Fruit fly (Drosophila melanogaster) whole organism, embryonic: Measurements from ENCODE around the gene Miga.

Experiments used
- Bgb ChIP-seq: fragments of 200-800 bp; sonication (Bioruptor generic); IDR thresholded peaks from 2 replicates; pipeline ENCODE4 v1.3.6; 2022; ENCODE audit warnings: missing biosample characterization, missing genetic modification characterization; ENCODE audit not compliant: partially characterized antibody
- CG10267 ChIP-seq: fragments of 200-800 bp; sonication (Bioruptor generic); optimal IDR thresholded peaks from 2 replicates; lab custom pipeline; 2018; ENCODE audit warnings: missing biosample characterization, mild to moderate bottlenecking, missing genetic modification characterization, moderate library complexity
- CG12071 ChIP-seq: fragments of 200-800 bp; sonication (Bioruptor generic); optimal IDR thresholded peaks from 3 replicates; lab custom pipeline; 2018; ENCODE audit warnings: missing biosample characterization, mild to moderate bottlenecking, missing genetic modification characterization
- CG13624 ChIP-seq: fragments of 200-800 bp; sonication (Bioruptor generic); optimal IDR thresholded peaks from 2 replicates; lab custom pipeline; 2016; ENCODE audit warnings: missing biosample characterization, missing genetic modification characterization
- CG13775 ChIP-seq: fragments of 200-800 bp; sonication (Bioruptor generic); optimal IDR thresholded peaks from 3 replicates; lab custom pipeline; 2017; ENCODE audit warnings: missing biosample characterization, mild to moderate bottlenecking, missing genetic modification characterization
- CG14710 ChIP-seq: fragments of 200-800 bp; sonication (Bioruptor generic); optimal IDR thresholded peaks from 3 replicates; lab custom pipeline; 2019; ENCODE audit warnings: missing biosample characterization, mild to moderate bottlenecking, missing genetic modification characterization, moderate library complexity
- CG14965 ChIP-seq: fragments of 200-800 bp; sonication (Bioruptor generic); optimal IDR thresholded peaks from 2 replicates; lab custom pipeline; 2016; ENCODE audit warnings: missing biosample characterization, missing genetic modification characterization, borderline replicate concordance
- CG1603 ChIP-seq: fragments of 200-800 bp; sonication (Bioruptor generic); optimal IDR thresholded peaks from 2 replicates; lab custom pipeline; 2019; ENCODE audit warnings: missing biosample characterization, mild to moderate bottlenecking, missing genetic modification characterization, moderate library complexity
- CG17328 ChIP-seq: fragments of 200-800 bp; sonication (Bioruptor generic); IDR thresholded peaks from 2 replicates; pipeline ENCODE4 v1.3.6; 2022; ENCODE audit warnings: missing biosample characterization, missing genetic modification characterization
- CG17568 ChIP-seq: fragments of 200-800 bp; sonication (Bioruptor generic); optimal IDR thresholded peaks from 2 replicates; lab custom pipeline; 2018; ENCODE audit warnings: missing biosample characterization, mild to moderate bottlenecking, missing genetic modification characterization, moderate library complexity
- CG2116 ChIP-seq: fragments of 200-800 bp; sonication (Bioruptor generic); optimal IDR thresholded peaks from 3 replicates; lab custom pipeline; 2018; ENCODE audit warnings: missing biosample characterization, mild to moderate bottlenecking, missing genetic modification characterization
- CG2678 ChIP-seq: fragments of 200-800 bp; sonication (Bioruptor generic); optimal IDR thresholded peaks from 3 replicates; lab custom pipeline; 2019; ENCODE audit warnings: missing biosample characterization, mild to moderate bottlenecking, missing genetic modification characterization, moderate library complexity
- CG34422 ChIP-seq: fragments of 200-800 bp; sonication (Bioruptor generic); IDR thresholded peaks from 3 replicates; pipeline ENCODE4 v1.3.6; 2022; ENCODE audit warnings: missing biosample characterization, missing genetic modification characterization
- CG3838 ChIP-seq: fragments of 200-800 bp; sonication (Bioruptor generic); optimal IDR thresholded peaks from 3 replicates; lab custom pipeline; 2016; ENCODE audit warnings: missing biosample characterization, missing genetic modification characterization
- CG42726 ChIP-seq: fragments of 200-800 bp; sonication (Bioruptor generic); IDR thresholded peaks from 2 replicates; pipeline ENCODE4 v1.3.6; 2022; ENCODE audit warnings: missing biosample characterization, missing genetic modification characterization; ENCODE audit not compliant: partially characterized antibody
- CG6654 ChIP-seq: fragments of 200-800 bp; sonication (Bioruptor generic); optimal IDR thresholded peaks from 2 replicates; lab custom pipeline; 2017; ENCODE audit warnings: missing biosample characterization, mild to moderate bottlenecking, missing genetic modification characterization
- CG6689 ChIP-seq: fragments of 200-800 bp; sonication (Bioruptor generic); IDR thresholded peaks from 2 replicates; pipeline ENCODE4 v1.3.6; 2022; ENCODE audit warnings: missing biosample characterization, missing genetic modification characterization
- CG8290 ChIP-seq, 3 experiments: fragments of 200-800 bp; sonication (Bioruptor generic); optimal IDR thresholded peaks; 2 replicates each; lab custom pipeline; 2016 to 2019; ENCODE audit warnings: missing biosample characterization in 3 of 3, missing genetic modification characterization in 3 of 3, mild to moderate bottlenecking in 2 of 3, moderate library complexity in 1 of 3
- CG9727 ChIP-seq: fragments of 200-800 bp; sonication (Bioruptor generic); optimal IDR thresholded peaks from 3 replicates; lab custom pipeline; 2017; ENCODE audit warnings: missing biosample characterization, mild to moderate bottlenecking, missing genetic modification characterization
- CG9932 ChIP-seq: fragments of 200-800 bp; sonication (Bioruptor generic); IDR thresholded peaks from 2 replicates; pipeline ENCODE4 v1.3.6; 2022; ENCODE audit warnings: missing biosample characterization, missing genetic modification characterization
- CrebB ChIP-seq: fragments of 200-800 bp; sonication (Bioruptor generic); optimal IDR thresholded peaks from 3 replicates; lab custom pipeline; 2018; ENCODE audit warnings: missing biosample characterization, mild to moderate bottlenecking, missing genetic modification characterization
- Dll ChIP-seq: fragments of 200-800 bp; sonication (Bioruptor generic); IDR thresholded peaks from 4 replicates; pipeline ENCODE4 v1.3.6; 2022; ENCODE audit warnings: missing biosample characterization, missing genetic modification characterization; ENCODE audit not compliant: partially characterized antibody
- Drgx ChIP-seq: fragments of 200-800 bp; sonication (Bioruptor generic); IDR thresholded peaks from 2 replicates; pipeline ENCODE4 v1.3.6; 2022; ENCODE audit warnings: missing biosample characterization, missing genetic modification characterization
- Hand ChIP-seq: fragments of 200-800 bp; sonication (Bioruptor generic); optimal IDR thresholded peaks from 2 replicates; lab custom pipeline; 2017; ENCODE audit warnings: mild to moderate bottlenecking, missing biosample characterization, missing genetic modification reagents, missing genetic modification characterization
- Hr3 ChIP-seq: fragments of 200-800 bp; sonication (Bioruptor generic); optimal IDR thresholded peaks from 3 replicates; lab custom pipeline; 2016; ENCODE audit warnings: missing biosample characterization, missing genetic modification characterization
- PHDP ChIP-seq: fragments of 200-800 bp; sonication (Bioruptor generic); optimal IDR thresholded peaks from 3 replicates; lab custom pipeline; 2018; ENCODE audit warnings: missing biosample characterization, mild to moderate bottlenecking, missing genetic modification characterization, moderate library complexity
- Pdp1 ChIP-seq, 2 experiments: fragments of 200-800 bp; sonication (Bioruptor generic); optimal IDR thresholded peaks; 3 replicates each; lab custom pipeline; 2016; ENCODE audit warnings: missing biosample characterization in 2 of 2, missing genetic modification characterization in 2 of 2, mild to moderate bottlenecking in 1 of 2, moderate library complexity in 1 of 2
- Usf ChIP-seq: fragments of 200-800 bp; sonication (Bioruptor generic); optimal IDR thresholded peaks from 2 replicates; lab custom pipeline; 2017; ENCODE audit warnings: missing genotype, missing biosample characterization, missing genetic modification characterization
- ara ChIP-seq: fragments of 200-800 bp; sonication (Bioruptor generic); IDR thresholded peaks from 2 replicates; pipeline ENCODE4 v1.3.6; 2022; ENCODE audit warnings: missing biosample characterization, missing genetic modification characterization
- ato ChIP-seq: fragments of 200-800 bp; sonication (Bioruptor generic); IDR thresholded peaks from 2 replicates; pipeline ENCODE4 v1.3.6; 2022; ENCODE audit warnings: missing biosample characterization, missing genetic modification characterization; ENCODE audit not compliant: partially characterized antibody
- cas ChIP-seq: fragments of 200-800 bp; sonication (Bioruptor generic); IDR thresholded peaks from 2 replicates; pipeline ENCODE4 v1.3.6; 2022; ENCODE audit warnings: missing biosample characterization, missing genetic modification characterization
- cg ChIP-seq: fragments of 200-800 bp; sonication (Bioruptor generic); optimal IDR thresholded peaks from 3 replicates; lab custom pipeline; 2019; ENCODE audit warnings: missing biosample characterization, mild to moderate bottlenecking, missing genetic modification characterization, moderate library complexity
- cwo ChIP-seq: fragments of 200-800 bp; sonication (Bioruptor generic); optimal IDR thresholded peaks from 3 replicates; lab custom pipeline; 2017; ENCODE audit warnings: missing biosample characterization, missing genetic modification characterization, mild to moderate bottlenecking, moderate library complexity, missing genetic modification reagents
- dan ChIP-seq: fragments of 200-800 bp; sonication (Bioruptor generic); IDR thresholded peaks from 2 replicates; pipeline ENCODE4 v1.3.6; 2022; ENCODE audit warnings: missing biosample characterization, missing genetic modification characterization
- eve ChIP-seq, 2 experiments: fragments of >200 bp; optimal IDR thresholded peaks; 2 replicates each; lab custom pipeline; 2017; ENCODE audit warnings: missing biosample characterization in 2 of 2, missing genetic modification characterization in 2 of 2
- her ChIP-seq: fragments of 200-800 bp; sonication (Bioruptor generic); optimal IDR thresholded peaks from 2 replicates; lab custom pipeline; 2016; ENCODE audit warnings: missing biosample characterization, missing genetic modification characterization
- kni ChIP-seq: fragments of 200-800 bp; sonication (Bioruptor generic); optimal IDR thresholded peaks from 3 replicates; lab custom pipeline; 2017; ENCODE audit warnings: mild to moderate bottlenecking, missing biosample characterization, missing genetic modification reagents, missing genetic modification characterization
- nerfin-1 ChIP-seq: fragments of 200-800 bp; sonication (Bioruptor generic); optimal IDR thresholded peaks from 3 replicates; lab custom pipeline; 2019; ENCODE audit warnings: missing biosample characterization, mild to moderate bottlenecking, missing genetic modification characterization, moderate library complexity
- oc ChIP-seq: fragments of 200-800 bp; sonication (Bioruptor generic); optimal IDR thresholded peaks from 2 replicates; lab custom pipeline; 2018; ENCODE audit warnings: missing biosample characterization, mild to moderate bottlenecking, missing genetic modification characterization, moderate library complexity
- pfk ChIP-seq: fragments of 200-800 bp; sonication (Bioruptor generic); optimal IDR thresholded peaks from 2 replicates; lab custom pipeline; 2018; ENCODE audit warnings: missing biosample characterization, mild to moderate bottlenecking, missing genetic modification characterization, moderate library complexity
- pum ChIP-seq: fragments of 200-800 bp; sonication (Bioruptor generic); optimal IDR thresholded peaks from 2 replicates; lab custom pipeline; 2016; ENCODE audit warnings: missing biosample characterization, missing genetic modification characterization
- sqz ChIP-seq: fragments of 200-800 bp; sonication (Bioruptor generic); optimal IDR thresholded peaks from 3 replicates; lab custom pipeline; 2018; ENCODE audit warnings: missing biosample characterization, mild to moderate bottlenecking, missing genetic modification characterization
- tin ChIP-seq: fragments of 200-800 bp; sonication (Bioruptor generic); optimal IDR thresholded peaks from 3 replicates; lab custom pipeline; 2016; ENCODE audit warnings: missing biosample characterization, missing genetic modification characterization
- twi ChIP-seq: fragments of 200-800 bp; optimal IDR thresholded peaks from 2 replicates; lab custom pipeline; 2019; ENCODE audit warnings: missing biosample characterization, mild to moderate bottlenecking, missing genetic modification characterization, moderate library complexity
- unpg ChIP-seq: fragments of 200-800 bp; sonication (Bioruptor generic); optimal IDR thresholded peaks from 3 replicates; lab custom pipeline; 2018; ENCODE audit warnings: missing biosample characterization, mild to moderate bottlenecking, missing genetic modification characterization, moderate library complexity
- wdn ChIP-seq: fragments of 200-800 bp; sonication (Bioruptor generic); IDR thresholded peaks from 2 replicates; pipeline ENCODE4 v1.3.6; 2022; ENCODE audit warnings: missing biosample characterization, missing genetic modification characterization
- zen ChIP-seq: fragments of 200-800 bp; sonication (Bioruptor generic); optimal IDR thresholded peaks from 3 replicates; lab custom pipeline; 2018; ENCODE audit warnings: missing biosample characterization, mild to moderate bottlenecking, missing genetic modification characterization, moderate library complexity
- zf30C ChIP-seq: fragments of 200-800 bp; sonication (Bioruptor generic); optimal IDR thresholded peaks from 3 replicates; lab custom pipeline; 2018; ENCODE audit warnings: missing biosample characterization, mild to moderate bottlenecking, missing genetic modification characterization

Miga gene

DNA sequence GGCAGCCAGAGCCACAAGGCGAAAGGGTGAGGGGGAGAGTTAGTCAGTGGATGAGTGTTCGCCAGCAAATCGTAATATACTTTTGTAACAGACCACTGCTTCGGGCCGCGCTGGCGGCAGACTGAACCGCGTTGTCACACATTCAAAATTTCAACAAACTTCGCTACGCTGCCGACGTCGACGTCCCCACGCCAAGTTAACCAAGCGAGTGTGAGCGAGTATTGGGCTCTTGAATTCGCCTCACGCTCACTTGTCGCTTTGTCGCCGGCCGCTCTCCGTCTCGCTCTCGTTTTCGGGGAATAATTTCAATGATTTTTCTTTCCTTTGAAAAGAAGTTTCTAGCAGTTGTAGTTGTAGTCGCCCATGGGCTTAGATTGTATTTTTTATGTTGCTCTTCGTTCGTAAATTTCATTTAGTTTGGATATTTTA, 26.1 kb downstream of the Miga start, which contains the start of gene lawc (continued):
- TF ChIP-seq CrebB (peak; percentile 81), CG9727 (GFP tag; lab: Kevin White, UChicago) (peak; percentile 7), CG14710 (tag; lab: Kevin White, UChicago) (no peak), Hr3 (no peak), CG8290 (GFP tag; optimal IDR thresholded peaks at IDR 0.05; lab: Kevin White, UChicago) (no peak), CG8290 (tag; optimal IDR thresholded peaks at IDR 0.05; lab: Kevin White, UChicago) (peak in 1 of 2 experiments; percentile 85), nerfin-1 (tag; lab: Kevin White, UChicago) (peak; percentile 50), Dll (GFP tag; lab: Robert Waterston, UW) (0 out of 4 replicates have a peak, but pooled peaks have one; percentile 14), zen (tag; lab: Kevin White, UChicago) (no peak), dan (GFP tag; lab: Robert Waterston, UW) (no peak), cwo (GFP tag; lab: Kevin White, UChicago) (peak; percentile 54), CG34422 (GFP tag; lab: Robert Waterston, UW) (peak; percentile 67; the same call in 1 of the 3 replicates), CG2678 (peak; percentile 21), cas (peak; percentile 35; the same call in 1 of the 2 replicates), CG14965 (GFP tag; lab: Kevin White, UChicago) (no peak), zf30C (peak; percentile 24), unpg (GFP tag; lab: Kevin White, UChicago) (peak; percentile 36), pfk (GFP tag; lab: Kevin White, UChicago) (peak; percentile 1), CG1603 (peak; percentile 30), CG9932 (peak; percentile 61), Hand (peak; percentile 66), CG10267 (tag; lab: Kevin White, UChicago) (no peak), kni (GFP tag; lab: Kevin White, UChicago) (peak; percentile 10), ato (peak; percentile 49; the same call in 1 of the 2 replicates), oc (tag; lab: Kevin White, UChicago) (peak; percentile 23), Drgx (GFP tag; lab: Robert Waterston, UW) (peak; percentile 86), CG3838 (GFP tag; lab: Kevin White, UChicago) (no peak), her (GFP tag; lab: Kevin White, UChicago) (peak; percentile 20), Usf (GFP tag; lab: Kevin White, UChicago) (no peak), eve (GFP tag; optimal IDR thresholded peaks at IDR 0.05; lab: Kevin White, UChicago) (no peak), Bgb (GFP tag; lab: Robert Waterston, UW) (peak; percentile 56; the same call in 1 of the 2 replicates), CG6654 (GFP tag; lab: Kevin White, UChicago) (no peak), tin (GFP tag; lab: Kevin White, UChicago) (peak; percentile 10), CG2116 (GFP tag; lab: Kevin White, UChicago) (no peak), CG6689 (no peak), Pdp1 (GFP tag; optimal IDR thresholded peaks at IDR 0.05; lab: Kevin White, UChicago) (peak in 1 of 2 experiments; percentile 49), CG42726 (GFP tag; lab: Robert Waterston, UW) (peak; percentile 31; the same call in 1 of the 2 replicates), wdn (GFP tag; lab: Robert Waterston, UW) (peak; percentile 50; the same call in 1 of the 2 replicates), sqz (GFP tag; lab: Kevin White, UChicago) (peak; percentile 38), CG17568 (GFP tag; lab: Kevin White, UChicago) (peak; percentile 57), pum (GFP tag; lab: Kevin White, UChicago) (no peak), ara (no peak), twi (tag; lab: Kevin White, UChicago) (no peak), CG17328 (GFP tag; lab: Robert Waterston, UW) (peak; percentile 41; the same call in 1 of the 2 replicates), CG13775 (GFP tag; lab: Kevin White, UChicago) (peak; percentile 31), cg (GFP tag; lab: Kevin White, UChicago) (peak; percentile 52), CG13624 (GFP tag; lab: Kevin White, UChicago) (peak; percentile 36), CG12071 (GFP tag; lab: Kevin White, UChicago) (peak; percentile 62), PHDP (tag; lab: Kevin White, UChicago) (peak; percentile 33)
